Fruit fly (Drosophila melanogaster) whole organism, wandering third instar larva: Measurements from ENCODE around the gene mRpL20.

Source experiments
- CG32264 ChIP-seq: fragments of 200-800 bp; sonication (Bioruptor generic); optimal IDR thresholded peaks from 2 replicates; lab custom pipeline; 2016; ENCODE audit warnings: missing biosample characterization, missing genetic modification characterization
- GATAd ChIP-seq: sonication (Bioruptor generic); optimal IDR thresholded peaks from 2 replicates; lab custom pipeline; 2016; ENCODE audit warnings: missing biosample characterization, missing genetic modification characterization
- Hr78 ChIP-seq: fragments of >200 bp; optimal IDR thresholded peaks from 2 replicates; lab custom pipeline; 2017; ENCODE audit warnings: missing biosample characterization, missing genetic modification characterization
- Hr83 ChIP-seq: fragments of 200-300 bp; sonication (Bioruptor generic); optimal IDR thresholded peaks from 2 replicates; lab custom pipeline; 2016; ENCODE audit warnings: missing biosample characterization, mild to moderate bottlenecking, missing genetic modification characterization, moderate library complexity; ENCODE audit not compliant: poor library complexity, severe bottlenecking
- Myc ChIP-seq: fragments of >200 bp; optimal IDR thresholded peaks from 2 replicates; lab custom pipeline; 2017
- N ChIP-seq: fragments of >200 bp; optimal IDR thresholded peaks from 2 replicates; lab custom pipeline; 2018; ENCODE audit warnings: missing biosample characterization, missing external identifiers, missing genetic modification characterization
- OdsH ChIP-seq: fragments of 200-800 bp; sonication (Bioruptor generic); optimal IDR thresholded peaks from 2 replicates; lab custom pipeline; 2016; ENCODE audit warnings: missing biosample characterization, mild to moderate bottlenecking, missing genetic modification characterization
- Vsx2 ChIP-seq: fragments of 200-300, 225-300 bp; sonication (Bioruptor generic); optimal IDR thresholded peaks from 2 replicates; lab custom pipeline; 2018; ENCODE audit warnings: missing biosample characterization, missing genetic modification characterization; ENCODE audit not compliant: partially characterized antibody
- brk ChIP-seq: fragments of 200-800 bp; sonication (Bioruptor generic); optimal IDR thresholded peaks from 2 replicates; lab custom pipeline; 2016; ENCODE audit warnings: missing biosample characterization, mild to moderate bottlenecking, missing genetic modification characterization
- h ChIP-seq: fragments of 200-800 bp; sonication (Bioruptor generic); optimal IDR thresholded peaks from 3 replicates; lab custom pipeline; 2016; ENCODE audit warnings: missing biosample characterization, mild to moderate bottlenecking, missing genetic modification characterization
- pan ChIP-seq: fragments of >200 bp; optimal IDR thresholded peaks from 2 replicates; lab custom pipeline; 2017
- woc ChIP-seq: sonication (Bioruptor generic); optimal IDR thresholded peaks from 2 replicates; lab custom pipeline; 2016; ENCODE audit warnings: missing biosample characterization, mild to moderate bottlenecking, missing genetic modification characterization

- TF ChIP-seq brk (GFP tag; lab: Kevin White, UChicago) (no peak), Hr78 (GFP tag; lab: Kevin White, UChicago) (no peak), h (GFP tag; lab: Kevin White, UChicago) (no peak), woc (GFP tag; lab: Kevin White, UChicago) (no peak), OdsH (no peak), GATAd (GFP tag; lab: Kevin White, UChicago) (no peak), Myc (lab: Kevin White, UChicago) (no peak), Vsx2 (GFP tag; lab: Kevin White, UChicago) (no peak), pan (lab: Kevin White, UChicago) (no peak), CG32264 (no peak), N (GFP tag; lab: Kevin White, UChicago) (no peak), Hr83 (no peak)
Observed at dm6 chr3L:12994835-12995234, 22.8 kb downstream of the mRpL20 start, which contains the start of gene CG11262.
